Worm (Caenorhabditis elegans) whole organism, young adult: Measurements from ENCODE around the gene ceh-27.

Experiments
- B0019.2 ChIP-seq: fragments of 200-800 bp; sonication (Bioruptor generic); conservative IDR thresholded peaks from 2 replicates; pipeline ENCODE4 v1.3.6; 2022; ENCODE audit warnings: missing genetic modification reagents, missing genetic modification characterization, missing compliant biosample characterization
- B0035.1 ChIP-seq: sonication (generic microtip); optimal IDR thresholded peaks from 2 replicates; lab custom pipeline; 2016; ENCODE audit warnings: missing genetic modification characterization, mild to moderate bottlenecking, missing compliant biosample characterization, missing genotype, missing genetic modification reagents
- B0336.3 ChIP-seq: fragments of 200-800 bp; sonication (Bioruptor generic); IDR thresholded peaks from 2 replicates; pipeline ENCODE4 v1.3.6; 2022; ENCODE audit warnings: missing genetic modification characterization, missing compliant biosample characterization
- C17E4.6 ChIP-seq: fragments of 200-800 bp; sonication (Bioruptor generic); IDR thresholded peaks from 2 replicates; pipeline ENCODE4 v1.3.6; 2022; ENCODE audit warnings: missing genetic modification reagents, missing genetic modification characterization, missing compliant biosample characterization
- D2030.7 ChIP-seq: fragments of 200-800 bp; sonication (Bioruptor generic); IDR thresholded peaks from 2 replicates; pipeline ENCODE4 v1.3.6; 2022; ENCODE audit warnings: missing genetic modification reagents, missing genetic modification characterization, missing compliant biosample characterization
- F33H1.4 ChIP-seq: fragments of 200-800 bp; sonication (Bioruptor generic); IDR thresholded peaks from 2 replicates; pipeline ENCODE4 v1.3.6; 2022; ENCODE audit warnings: missing genetic modification reagents, missing genetic modification characterization, missing compliant biosample characterization
- F52B5.7 ChIP-seq: sonication (generic microtip); optimal IDR thresholded peaks from 2 replicates; lab custom pipeline; 2016; ENCODE audit warnings: mild to moderate bottlenecking, missing genetic modification characterization, missing compliant biosample characterization
- T26A5.8 ChIP-seq: sonication (generic microtip); optimal IDR thresholded peaks from 2 replicates; lab custom pipeline; 2016; ENCODE audit warnings: missing genetic modification characterization, missing compliant biosample characterization
- Y53F4B.3 ChIP-seq: fragments of 200-800 bp; sonication (Bioruptor generic); IDR thresholded peaks from 2 replicates; pipeline ENCODE4 v1.3.6; 2022; ENCODE audit warnings: missing genetic modification reagents, missing genetic modification characterization, missing compliant biosample characterization
- Y67H2A.10 ChIP-seq: fragments of 200-800 bp; sonication (Bioruptor generic); conservative IDR thresholded peaks from 2 replicates; pipeline ENCODE4 v1.3.6; 2022; ENCODE audit warnings: missing genetic modification reagents, missing genetic modification characterization, missing compliant biosample characterization
- ZK185.1 ChIP-seq: sonication (generic microtip); optimal IDR thresholded peaks from 2 replicates; lab custom pipeline; 2016; ENCODE audit warnings: mild to moderate bottlenecking, missing genetic modification characterization, missing compliant biosample characterization; ENCODE audit not compliant: poor library complexity, severe bottlenecking
- aptf-2 ChIP-seq: fragments of 200-800 bp; sonication (Bioruptor generic); conservative IDR thresholded peaks from 2 replicates; pipeline ENCODE4 v1.3.6; 2022; ENCODE audit warnings: missing genetic modification reagents, missing genetic modification characterization, missing compliant biosample characterization
- athp-1 ChIP-seq: sonication (generic microtip); optimal IDR thresholded peaks from 2 replicates; lab custom pipeline; 2017; ENCODE audit warnings: mild to moderate bottlenecking, missing genetic modification characterization, missing compliant biosample characterization
- attf-3 ChIP-seq: fragments of 200-800 bp; sonication (Bioruptor generic); conservative IDR thresholded peaks from 2 replicates; pipeline ENCODE4 v1.3.6; 2022; ENCODE audit warnings: missing genetic modification reagents, missing genetic modification characterization, missing compliant biosample characterization
- attf-5 ChIP-seq: fragments of 200-800 bp; sonication (Bioruptor generic); optimal IDR thresholded peaks from 2 replicates; lab custom pipeline; 2018; ENCODE audit warnings: mild to moderate bottlenecking, missing genetic modification characterization, missing compliant biosample characterization
- bed-2 ChIP-seq: fragments of 200-800 bp; sonication (Bioruptor generic); IDR thresholded peaks from 2 replicates; pipeline ENCODE4 v1.3.6; 2022; ENCODE audit warnings: missing genetic modification reagents, missing genetic modification characterization, missing compliant biosample characterization
- ccch-3 ChIP-seq: fragments of 200-800 bp; sonication (Bioruptor generic); optimal IDR thresholded peaks from 2 replicates; lab custom pipeline; 2018; ENCODE audit warnings: mild to moderate bottlenecking, missing genetic modification characterization, missing compliant biosample characterization
- cebp-1 ChIP-seq, 2 experiments: fragments of 200-800 bp in 1 of 2; sonication (Bioruptor generic) in 1 of 2; sonication (generic microtip) in 1 of 2; IDR thresholded peaks in 1 of 2; optimal IDR thresholded peaks in 1 of 2; 2 replicates each; pipeline versions ENCODE4 v1.3.6 to Lab custom; 2017 to 2022; ENCODE audit warnings: missing compliant biosample characterization in 2 of 2, missing genetic modification characterization in 2 of 2, mild to moderate bottlenecking in 1 of 2, missing genetic modification reagents in 1 of 2, moderate library complexity in 1 of 2
- ceh-58 ChIP-seq: fragments of 200-800 bp; sonication (Bioruptor generic); IDR thresholded peaks from 2 replicates; pipeline ENCODE4 v1.3.6; 2022; ENCODE audit warnings: missing genetic modification characterization, missing compliant biosample characterization
- ceh-79 ChIP-seq: sonication (generic microtip); optimal IDR thresholded peaks from 2 replicates; lab custom pipeline; 2017; ENCODE audit warnings: mild to moderate bottlenecking, missing genetic modification characterization, missing compliant biosample characterization
- dox-1 ChIP-seq: fragments of 200-800 bp; sonication (Bioruptor generic); IDR thresholded peaks from 2 replicates; pipeline ENCODE4 v1.3.6; 2022; ENCODE audit warnings: missing genetic modification reagents, missing genetic modification characterization, missing compliant biosample characterization
- dpl-1 ChIP-seq: fragments of 150-350 bp; optimal IDR thresholded peaks from 2 replicates; lab custom pipeline; 2014; ENCODE audit warnings: missing biosample characterization, missing genetic modification reagents, missing genetic modification characterization
- ekl-4 ChIP-seq: fragments of 200-800 bp; sonication (Bioruptor generic); IDR thresholded peaks from 2 replicates; pipeline ENCODE4 v1.3.6; 2022; ENCODE audit warnings: missing genetic modification reagents, missing genetic modification characterization, missing compliant biosample characterization
- gei-17 ChIP-seq: fragments of 200-800 bp; sonication (Bioruptor generic); optimal IDR thresholded peaks from 2 replicates; lab custom pipeline; 2018; ENCODE audit warnings: mild to moderate bottlenecking, missing genetic modification characterization, missing compliant biosample characterization
- him-1 ChIP-seq: sonication (generic microtip); optimal IDR thresholded peaks from 2 replicates; lab custom pipeline; 2016; ENCODE audit warnings: missing genotype, missing genetic modification reagents, missing genetic modification characterization, missing compliant biosample characterization
- hlh-12 ChIP-seq: sonication (generic microtip); optimal IDR thresholded peaks from 2 replicates; lab custom pipeline; 2016; ENCODE audit warnings: missing genetic modification characterization, missing compliant biosample characterization
- hlh-26 ChIP-seq: fragments of 200-800 bp; sonication (Bioruptor generic); conservative IDR thresholded peaks from 2 replicates; pipeline ENCODE4 v1.3.6; 2022; ENCODE audit warnings: missing genetic modification reagents, missing genetic modification characterization, missing compliant biosample characterization
- lag-1 ChIP-seq: fragments of 200-800 bp; sonication (Bioruptor generic); IDR thresholded peaks from 2 replicates; pipeline ENCODE4 v1.3.6; 2022; ENCODE audit warnings: missing genetic modification reagents, missing genetic modification characterization, missing compliant biosample characterization
- let-607 ChIP-seq, 2 experiments: fragments of 200-800 bp in 1 of 2; sonication (Bioruptor generic) in 1 of 2; sonication (generic microtip) in 1 of 2; optimal IDR thresholded peaks; 2 replicates each; lab custom pipeline; 2016 to 2018; ENCODE audit warnings: mild to moderate bottlenecking in 2 of 2, missing compliant biosample characterization in 2 of 2, missing genetic modification characterization in 2 of 2, moderate library complexity in 2 of 2, missing genotype in 1 of 2
- lin-40 ChIP-seq: sonication (generic microtip); optimal IDR thresholded peaks from 2 replicates; lab custom pipeline; 2016; ENCODE audit warnings: missing genetic modification characterization, mild to moderate bottlenecking, missing compliant biosample characterization, missing genotype, missing genetic modification reagents
- lin-54 ChIP-seq: fragments of 200-800 bp; sonication (Bioruptor generic); optimal IDR thresholded peaks from 2 replicates; lab custom pipeline; 2018; ENCODE audit warnings: mild to moderate bottlenecking, missing genetic modification characterization, missing compliant biosample characterization
- lir-1 ChIP-seq: fragments of 200-800 bp; sonication (Bioruptor generic); conservative IDR thresholded peaks from 2 replicates; pipeline ENCODE4 v1.3.6; 2022; ENCODE audit warnings: missing genetic modification reagents, missing genetic modification characterization, missing compliant biosample characterization
- lsy-27 ChIP-seq: sonication (generic microtip); optimal IDR thresholded peaks from 2 replicates; lab custom pipeline; 2017; ENCODE audit warnings: missing genetic modification characterization, mild to moderate bottlenecking, missing compliant biosample characterization, antibody characterized with exemption, missing genotype, borderline replicate concordance; ENCODE audit not compliant: insufficient read depth
- madf-6 ChIP-seq: fragments of 200-800 bp; sonication (Bioruptor generic); IDR thresholded peaks from 2 replicates; pipeline ENCODE4 v1.3.6; 2022; ENCODE audit warnings: missing genetic modification reagents, missing genetic modification characterization, missing compliant biosample characterization
- madf-8 ChIP-seq: fragments of 200-800 bp; sonication (Bioruptor generic); conservative IDR thresholded peaks from 2 replicates; pipeline ENCODE4 v1.3.6; 2022; ENCODE audit warnings: missing genetic modification reagents, missing genetic modification characterization, missing compliant biosample characterization
- mcd-1 ChIP-seq: fragments of 200-800 bp; sonication (Bioruptor generic); IDR thresholded peaks from 2 replicates; pipeline ENCODE4 v1.3.6; 2022; ENCODE audit warnings: missing genetic modification reagents, missing genetic modification characterization, missing compliant biosample characterization
- nhr-179 ChIP-seq: sonication (generic microtip); optimal IDR thresholded peaks from 2 replicates; lab custom pipeline; 2016; ENCODE audit warnings: mild to moderate bottlenecking, missing genetic modification characterization, missing compliant biosample characterization
- nhr-27 ChIP-seq: fragments of 200-800 bp; sonication (Bioruptor generic); optimal IDR thresholded peaks from 2 replicates; lab custom pipeline; 2018; ENCODE audit warnings: mild to moderate bottlenecking, missing genetic modification characterization, moderate library complexity, missing compliant biosample characterization
- nhr-80 ChIP-seq: sonication (generic microtip); optimal IDR thresholded peaks from 2 replicates; lab custom pipeline; 2016; ENCODE audit warnings: missing genetic modification characterization, missing compliant biosample characterization
- rcor-1 ChIP-seq: fragments of 200-800 bp; sonication (Bioruptor generic); IDR thresholded peaks from 2 replicates; pipeline ENCODE4 v1.3.6; 2022; ENCODE audit warnings: missing genetic modification reagents, missing genetic modification characterization, missing compliant biosample characterization
- repo-1 ChIP-seq: sonication (generic microtip); optimal IDR thresholded peaks from 2 replicates; lab custom pipeline; 2017; ENCODE audit warnings: mild to moderate bottlenecking, missing genetic modification characterization, missing compliant biosample characterization
- sdz-38 ChIP-seq: sonication (generic microtip); optimal IDR thresholded peaks from 2 replicates; lab custom pipeline; 2016; ENCODE audit warnings: missing genotype, missing genetic modification characterization, missing compliant biosample characterization
- snpc-3.4 ChIP-seq: sonication (generic microtip); optimal IDR thresholded peaks from 2 replicates; lab custom pipeline; 2017; ENCODE audit warnings: missing genetic modification characterization, mild to moderate bottlenecking, missing compliant biosample characterization, antibody characterized with exemption, moderate library complexity, missing genotype, missing genetic modification reagents
- tbp1 ChIP-seq: fragments of 200-800 bp; sonication (Bioruptor generic); optimal IDR thresholded peaks from 2 replicates; lab custom pipeline; 2018; ENCODE audit warnings: mild to moderate bottlenecking, missing genetic modification characterization, missing compliant biosample characterization
- tlf-1 ChIP-seq: fragments of 200-800 bp; sonication (Bioruptor generic); optimal IDR thresholded peaks from 2 replicates; lab custom pipeline; 2018; ENCODE audit warnings: mild to moderate bottlenecking, missing genetic modification characterization, missing compliant biosample characterization
- unc-130 ChIP-seq: sonication (generic microtip); optimal IDR thresholded peaks from 2 replicates; lab custom pipeline; 2016; ENCODE audit warnings: missing genetic modification reagents, missing genetic modification characterization, missing compliant biosample characterization
- zfh-2 ChIP-seq: fragments of 200-800 bp; sonication (Bioruptor generic); conservative IDR thresholded peaks from 2 replicates; pipeline ENCODE4 v1.3.6; 2022; ENCODE audit warnings: missing genetic modification reagents, missing genetic modification characterization, missing compliant biosample characterization
- ztf-6 ChIP-seq: fragments of 200-800 bp; sonication (Bioruptor generic); IDR thresholded peaks from 2 replicates; pipeline ENCODE4 v1.3.6; 2022; ENCODE audit warnings: missing genetic modification reagents, missing genetic modification characterization, missing compliant biosample characterization

Gene ceh-27

DNA sequence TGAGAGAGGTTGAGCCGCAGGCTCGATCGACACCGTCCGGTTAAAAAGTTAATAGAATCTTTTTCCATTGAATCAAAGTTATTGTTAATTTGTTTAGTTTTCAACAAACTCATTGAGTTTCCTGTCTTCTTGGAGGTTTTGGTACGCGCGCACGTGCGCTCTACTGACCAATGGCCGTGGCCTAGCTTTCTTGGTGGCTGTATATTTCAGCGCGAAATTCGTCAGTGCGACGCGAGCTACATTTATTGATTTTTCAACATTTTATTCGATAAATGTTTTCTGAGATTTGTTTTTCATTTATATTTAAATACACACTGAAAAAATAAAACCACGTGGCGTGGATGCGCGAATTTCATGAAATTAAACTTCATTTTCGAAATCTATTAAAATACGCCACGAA, 20.7 kb downstream of the ceh-27 start, which contains the start of gene bir-1 (continued):
- TF ChIP-seq snpc-3.4 (no peak), hlh-12 (tag; lab: Kevin White, UChicago) (no peak), sdz-38 (tag; lab: Kevin White, UChicago) (no peak), ekl-4 (GFP tag; lab: Robert Waterston, UW) (0 out of 2 replicates have a peak, but pooled peaks have one; percentile 23), B0035.1 (tag; lab: Kevin White, UChicago) (no peak), nhr-179 (no peak), attf-5 (GFP tag; lab: Kevin White, UChicago) (peak; percentile 81), B0336.3 (GFP tag; lab: Robert Waterston, UW) (no peak), attf-3 (GFP tag; lab: Robert Waterston, UW) (peak; percentile 22; the same call in 1 of the 2 replicates), lin-40 (no peak), Y53F4B.3 (GFP tag; lab: Robert Waterston, UW) (no peak), zfh-2 (0 out of 2 replicates have a peak, but pooled peaks have one; percentile 8), ceh-58 (GFP tag; lab: Robert Waterston, UW) (no peak), dpl-1 (GFP tag; lab: Kevin White, UChicago) (peak; percentile 25), repo-1 (tag; lab: Kevin White, UChicago) (no peak), ZK185.1 (tag; lab: Kevin White, UChicago) (peak; percentile 51), bed-2 (GFP tag; lab: Robert Waterston, UW) (0 out of 2 replicates have a peak, but pooled peaks have one; percentile 61), dox-1 (GFP tag; lab: Robert Waterston, UW) (peak; percentile 82), ccch-3 (no peak), mcd-1 (peak; percentile 74), T26A5.8 (tag; lab: Kevin White, UChicago) (no peak), tlf-1 (no peak), B0019.2 (no peak), lir-1 (GFP tag; lab: Robert Waterston, UW) (no peak), aptf-2 (no peak), unc-130 (GFP tag; lab: Kevin White, UChicago) (peak; percentile 42), Y67H2A.10 (GFP tag; lab: Robert Waterston, UW) (0 out of 2 replicates have a peak, but pooled peaks have one; percentile 23), lsy-27 (tag; lab: Kevin White, UChicago) (no peak), F33H1.4 (GFP tag; lab: Robert Waterston, UW) (peak; percentile 30; the same call in 1 of the 2 replicates), F52B5.7 (tag; lab: Kevin White, UChicago) (no peak), madf-6 (GFP tag; lab: Robert Waterston, UW) (peak; percentile 57; the same call in 1 of the 2 replicates), ceh-79 (no peak), hlh-26 (no peak), athp-1 (peak; percentile 52), him-1 (tag; lab: Kevin White, UChicago) (peak; percentile 21), let-607 (tag; optimal IDR thresholded peaks at IDR 0.05; lab: Kevin White, UChicago) (no peak), tbp1 (peak; percentile 22), ztf-6 (GFP tag; lab: Robert Waterston, UW) (no peak), rcor-1 (0 out of 2 replicates have a peak, but pooled peaks have one; percentile 26), D2030.7 (GFP tag; lab: Robert Waterston, UW) (peak; percentile 66), nhr-80 (tag; lab: Kevin White, UChicago) (peak; percentile 50), madf-8 (peak; percentile 15; the same call in 1 of the 2 replicates), lin-54 (GFP tag; lab: Kevin White, UChicago) (peak; percentile 32), nhr-27 (tag; lab: Kevin White, UChicago) (no peak), cebp-1 (GFP tag; IDR thresholded peaks at IDR 0.05; lab: Robert Waterston, UW) (no peak), cebp-1 (tag; optimal IDR thresholded peaks at IDR 0.05; lab: Kevin White, UChicago) (peak; percentile 52), gei-17 (no peak), C17E4.6 (GFP tag; lab: Robert Waterston, UW) (no peak), lag-1 (no peak)
